Worm (Caenorhabditis elegans) whole organism, L1 larva: ENCODE results near the gene Y45F3A.1.

Experiments used
- C04F5.9 ChIP-seq: sonication (generic microtip); optimal IDR thresholded peaks from 2 replicates; lab custom pipeline; 2016; ENCODE audit warnings: missing genetic modification characterization, missing compliant biosample characterization
- C34B4.2 ChIP-seq: sonication (generic microtip); optimal IDR thresholded peaks from 2 replicates; lab custom pipeline; 2017; ENCODE audit warnings: mild to moderate bottlenecking, missing genetic modification characterization, missing compliant biosample characterization
- Y116A8C.19 ChIP-seq: sonication (generic microtip); optimal IDR thresholded peaks from 2 replicates; lab custom pipeline; 2016; ENCODE audit warnings: missing compliant biosample characterization, missing genetic modification characterization, borderline replicate concordance
- aha-1 ChIP-seq: fragments of 150-350 bp; optimal IDR thresholded peaks from 2 replicates; lab custom pipeline; 2014; ENCODE audit warnings: missing biosample characterization, missing genetic modification characterization
- aly-2 ChIP-seq: fragments of 150-350 bp; optimal IDR thresholded peaks from 2 replicates; lab custom pipeline; 2014; ENCODE audit warnings: missing biosample characterization, missing genetic modification characterization
- ceh-8 ChIP-seq: fragments of 200-800 bp; sonication (Bioruptor generic); optimal IDR thresholded peaks from 2 replicates; lab custom pipeline; 2018; ENCODE audit warnings: mild to moderate bottlenecking, missing genetic modification characterization, moderate library complexity, missing compliant biosample characterization
- ceh-88 ChIP-seq: fragments of 200-800 bp; sonication (Bioruptor generic); IDR thresholded peaks from 2 replicates; pipeline ENCODE4 v1.3.6; 2022; ENCODE audit warnings: missing genetic modification characterization, missing compliant biosample characterization
- efl-3 ChIP-seq: fragments of 200-800 bp; sonication (Bioruptor generic); optimal IDR thresholded peaks from 2 replicates; lab custom pipeline; 2018; ENCODE audit warnings: mild to moderate bottlenecking, missing genetic modification characterization, missing compliant biosample characterization
- egl-13 ChIP-seq: sonication (generic microtip); optimal IDR thresholded peaks from 2 replicates; lab custom pipeline; 2016; ENCODE audit warnings: missing genotype, missing genetic modification reagents, missing genetic modification characterization, missing compliant biosample characterization
- elt-2 ChIP-seq: sonication (generic microtip); optimal IDR thresholded peaks from 2 replicates; lab custom pipeline; 2016; ENCODE audit warnings: missing genetic modification characterization, mild to moderate bottlenecking, inconsistent platforms, missing compliant biosample characterization, missing genetic modification reagents
- elt-3 ChIP-seq, 6 experiments: fragments of 150-350 bp in 1 of 6; sonication (generic microtip); optimal IDR thresholded peaks; 2 replicates each; lab custom pipeline; 2017 to 2018; ENCODE audit warnings: missing biosample characterization in 6 of 6, missing genetic modification characterization in 6 of 6, inconsistent platforms in 1 of 6
- ets-5 ChIP-seq: fragments of 200-800 bp; sonication (Bioruptor generic); IDR thresholded peaks from 2 replicates; pipeline ENCODE4 v1.3.6; 2022; ENCODE audit warnings: missing genetic modification characterization, missing compliant biosample characterization
- fkh-10 ChIP-seq: sonication (generic microtip); optimal IDR thresholded peaks from 2 replicates; lab custom pipeline; 2017; ENCODE audit warnings: missing biosample characterization, missing genetic modification reagents, missing genetic modification characterization
- fos-1 ChIP-seq: fragments of 150-350 bp; optimal IDR thresholded peaks from 2 replicates; lab custom pipeline; 2014; ENCODE audit warnings: missing biosample characterization, missing genetic modification characterization
- hlh-17 ChIP-seq: fragments of 200-800 bp; sonication (Bioruptor generic); optimal IDR thresholded peaks from 2 replicates; lab custom pipeline; 2018; ENCODE audit warnings: missing genetic modification characterization, mild to moderate bottlenecking, missing compliant biosample characterization, moderate library complexity, borderline replicate concordance
- hpl-2 ChIP-seq: fragments of 150-350 bp; optimal IDR thresholded peaks from 2 replicates; lab custom pipeline; 2014; ENCODE audit warnings: missing biosample characterization, missing genetic modification reagents, missing genetic modification characterization
- irx-1 ChIP-seq: sonication (generic microtip); optimal IDR thresholded peaks from 2 replicates; lab custom pipeline; 2016; ENCODE audit warnings: missing genetic modification characterization, missing compliant biosample characterization
- isw-1 ChIP-seq: fragments of 200-800 bp; sonication (Bioruptor generic); IDR thresholded peaks from 2 replicates; pipeline ENCODE4 v1.3.6; 2022; ENCODE audit warnings: missing genetic modification characterization, missing compliant biosample characterization
- lin-13 ChIP-seq: fragments of 150-350 bp; optimal IDR thresholded peaks from 2 replicates; lab custom pipeline; 2014; ENCODE audit warnings: missing biosample characterization, missing genetic modification reagents, missing genetic modification characterization
- lin-14 ChIP-seq: fragments of 200-800 bp; sonication (Bioruptor generic); optimal IDR thresholded peaks from 2 replicates; lab custom pipeline; 2018; ENCODE audit warnings: mild to moderate bottlenecking, missing genetic modification characterization, moderate library complexity, missing compliant biosample characterization
- lsy-2 ChIP-seq, 2 experiments: fragments of 150-350 bp; optimal IDR thresholded peaks; 2 replicates each; lab custom pipeline; 2014; ENCODE audit warnings: missing biosample characterization in 2 of 2, missing genetic modification characterization in 2 of 2
- mep-1 ChIP-seq: fragments of 150-350 bp; optimal IDR thresholded peaks from 2 replicates; lab custom pipeline; 2014; ENCODE audit warnings: missing biosample characterization, missing genetic modification characterization
- nhr-11 ChIP-seq: fragments of 150-350 bp; optimal IDR thresholded peaks from 2 replicates; lab custom pipeline; 2014; ENCODE audit warnings: missing biosample characterization, missing genetic modification characterization
- nhr-12 ChIP-seq: sonication (generic microtip); optimal IDR thresholded peaks from 2 replicates; lab custom pipeline; 2017; ENCODE audit warnings: missing biosample characterization, missing genetic modification characterization
- nhr-19 ChIP-seq: fragments of 200-800 bp; sonication (Bioruptor generic); conservative IDR thresholded peaks from 2 replicates; pipeline ENCODE4 v1.3.6; 2022; ENCODE audit warnings: missing genetic modification characterization, missing compliant biosample characterization
- nhr-237 ChIP-seq: fragments of 150-350 bp; optimal IDR thresholded peaks from 2 replicates; lab custom pipeline; 2014; ENCODE audit warnings: missing biosample characterization, missing genetic modification characterization
- nhr-84 ChIP-seq: sonication (generic microtip); optimal IDR thresholded peaks from 2 replicates; lab custom pipeline; 2017; ENCODE audit warnings: missing biosample characterization, missing genetic modification characterization
- nhr-85 ChIP-seq: sonication (generic microtip); peaks from one replicate; lab custom pipeline; 2016; ENCODE audit warnings: missing genetic modification characterization, inconsistent platforms, missing compliant biosample characterization
- pax-3 ChIP-seq: fragments of 200-800 bp; sonication (Bioruptor generic); optimal IDR thresholded peaks from 2 replicates; lab custom pipeline; 2018; ENCODE audit warnings: mild to moderate bottlenecking, missing genetic modification characterization, moderate library complexity, missing compliant biosample characterization
- snpc-4 ChIP-seq: fragments of 150-350 bp; optimal IDR thresholded peaks from 2 replicates; lab custom pipeline; 2014; ENCODE audit warnings: missing biosample characterization, missing genetic modification characterization
- tbx-2 ChIP-seq: sonication (generic microtip); optimal IDR thresholded peaks from 2 replicates; lab custom pipeline; 2016; ENCODE audit warnings: missing genetic modification characterization, missing compliant biosample characterization
- unc-130 ChIP-seq: fragments of 150-350 bp; optimal IDR thresholded peaks from 2 replicates; lab custom pipeline; 2017; ENCODE audit warnings: missing biosample characterization, missing genetic modification characterization, inconsistent platforms
- unc-30 ChIP-seq: sonication (generic microtip); optimal IDR thresholded peaks from 2 replicates; lab custom pipeline; 2017; ENCODE audit warnings: missing biosample characterization, missing genetic modification characterization
- unc-62 ChIP-seq: fragments of 150-350 bp; optimal IDR thresholded peaks from 2 replicates; lab custom pipeline; 2014; ENCODE audit warnings: missing biosample characterization, missing genetic modification reagents, missing genetic modification characterization
- vab-15 ChIP-seq: sonication (generic microtip); optimal IDR thresholded peaks from 2 replicates; lab custom pipeline; 2017; ENCODE audit warnings: missing genotype, mild to moderate bottlenecking, missing genetic modification characterization, missing compliant biosample characterization
- zag-1 ChIP-seq: fragments of 150-350 bp; optimal IDR thresholded peaks from 2 replicates; lab custom pipeline; 2014; ENCODE audit warnings: missing biosample characterization, missing genetic modification characterization
- ztf-11 ChIP-seq, 2 experiments: sonication (generic microtip); optimal IDR thresholded peaks; 2 replicates each; lab custom pipeline; 2016 to 2017; ENCODE audit warnings: missing genetic modification characterization in 2 of 2, missing biosample characterization in 1 of 2, missing compliant biosample characterization in 1 of 2
- ztf-4 ChIP-seq: fragments of 150-350 bp; optimal IDR thresholded peaks from 2 replicates; lab custom pipeline; 2014; ENCODE audit warnings: missing biosample characterization, missing genetic modification characterization

Gene Y45F3A.1

ce11 chrIII:10592729-10593128, 31.0 kb upstream of the Y45F3A.1 start, which contains the start of gene Y45F3A.8:
Y45F3A.8 (minus strand) TSS chrIII:10592829.
- no peak for TF ChIP-seq nhr-12
- no peak for TF ChIP-seq egl-13 (tag; lab: Kevin White, UChicago)
- no peak for TF ChIP-seq elt-3 (tag; optimal IDR thresholded peaks at IDR 0.05; lab: Kevin White, UChicago)
- no peak for TF ChIP-seq nhr-11 (tag; lab: Kevin White, UChicago)
- no peak for TF ChIP-seq C34B4.2 (tag; lab: Kevin White, UChicago)
- no peak for TF ChIP-seq hpl-2 (GFP tag; lab: Kevin White, UChicago)
- TF ChIP-seq nhr-19 = no peak
- TF ChIP-seq unc-130 = no peak
- TF ChIP-seq ceh-88 = no peak
- TF ChIP-seq nhr-85 (tag; lab: Kevin White, UChicago) = no peak
- TF ChIP-seq tbx-2 = no peak
- TF ChIP-seq fos-1 = no peak
- no peak for TF ChIP-seq unc-62 (GFP tag; lab: Kevin White, UChicago)
- TF ChIP-seq snpc-4 = no peak
- no peak for TF ChIP-seq zag-1 (tag; lab: Kevin White, UChicago)
- no peak for TF ChIP-seq efl-3 (GFP tag; lab: Kevin White, UChicago)
- no peak for TF ChIP-seq ztf-4
- no peak for TF ChIP-seq aha-1
- TF ChIP-seq, all 84 proteins: peak for 0

ce11 chrIII:10592074-10592473, 30.4 kb upstream of the Y45F3A.1 start:
- TF ChIP-seq nhr-84 (tag; lab: Kevin White, UChicago) (no peak), isw-1 (no peak), ets-5 (GFP tag; lab: Robert Waterston, UW) (no peak), egl-13 (tag; lab: Kevin White, UChicago) (no peak), hlh-17 (GFP tag; lab: Kevin White, UChicago) (no peak), zag-1 (tag; lab: Kevin White, UChicago) (no peak), lin-13 (GFP tag; lab: Kevin White, UChicago) (no peak), nhr-237 (no peak), unc-30 (tag; lab: Kevin White, UChicago) (no peak), lin-14 (GFP tag; lab: Kevin White, UChicago) (no peak), elt-2 (tag; lab: Kevin White, UChicago) (no peak), mep-1 (tag; lab: Kevin White, UChicago) (no peak), lsy-2 (tag; optimal IDR thresholded peaks at IDR 0.05; lab: Kevin White, UChicago) (no peak), Y116A8C.19 (tag; lab: Kevin White, UChicago) (no peak), fos-1 (no peak)

DNA sequence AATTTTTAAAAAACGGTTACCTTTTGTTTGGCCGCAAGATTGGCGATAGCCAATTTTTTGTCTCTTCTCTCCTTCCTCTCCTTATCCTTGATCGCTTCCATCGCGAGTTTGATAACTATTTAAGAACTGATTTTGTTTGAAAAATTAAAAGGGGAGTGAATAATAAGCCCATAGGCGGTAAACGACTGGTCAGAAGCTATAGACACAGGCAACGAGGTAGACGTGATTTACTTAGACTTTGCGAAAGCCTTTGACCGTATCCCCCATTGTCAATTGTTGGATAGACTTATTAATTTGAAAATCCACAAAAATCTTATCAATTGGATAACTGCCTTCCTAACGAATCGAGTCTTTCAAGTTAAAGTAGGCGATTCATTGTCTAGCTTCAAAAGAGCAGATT, 24.5 kb upstream of the Y45F3A.1 start, which contains the start of gene Y45F3A.5:
Gene Y45F3A.5, minus strand, starts transcription at position 101 of the 400 bp plus-strand sequence.
- TF ChIP-seq nhr-237 (no peak), snpc-4 (no peak), vab-15 (tag; lab: Kevin White, UChicago) (no peak), ceh-88 (no peak), C04F5.9 (tag; lab: Kevin White, UChicago) (no peak), ztf-11 (tag; optimal IDR thresholded peaks at IDR 0.05; lab: Kevin White, UChicago) (no peak), ceh-8 (GFP tag; lab: Kevin White, UChicago) (no peak), nhr-85 (tag; lab: Kevin White, UChicago) (no peak), egl-13 (tag; lab: Kevin White, UChicago) (no peak), fkh-10 (no peak), lin-13 (GFP tag; lab: Kevin White, UChicago) (no peak), Y116A8C.19 (tag; lab: Kevin White, UChicago) (no peak), aly-2 (tag; lab: Kevin White, UChicago) (no peak), C34B4.2 (tag; lab: Kevin White, UChicago) (no peak), irx-1 (tag; lab: Kevin White, UChicago) (no peak), pax-3 (tag; lab: Kevin White, UChicago) (no peak), lin-14 (GFP tag; lab: Kevin White, UChicago) (no peak), lsy-2 (tag; optimal IDR thresholded peaks at IDR 0.05; lab: Kevin White, UChicago) (no peak)
